Worm (Caenorhabditis elegans): ENCODE results near the gene thn-6.

DNA sequence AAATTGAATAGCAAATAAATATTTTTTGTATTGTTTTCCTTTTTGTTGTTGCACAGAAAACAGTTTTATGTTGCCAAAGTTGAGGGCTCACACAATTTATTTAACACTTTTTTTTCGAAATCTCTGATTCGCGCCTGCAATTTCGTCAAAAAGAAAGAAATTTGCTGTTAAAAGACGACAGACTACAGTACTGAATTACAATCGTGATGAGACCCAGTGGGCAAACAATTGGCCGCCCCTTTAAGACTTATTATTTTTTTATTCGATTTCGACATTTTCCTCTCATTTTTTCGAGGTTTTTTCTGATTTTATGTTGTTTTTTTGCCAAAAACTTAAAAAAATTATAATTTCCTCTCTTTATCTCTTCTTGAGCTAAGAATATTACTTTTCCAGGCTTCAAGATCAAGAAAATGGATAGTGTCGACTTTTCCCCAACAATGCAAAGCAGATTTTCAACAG is 45.4 kb downstream of the thn-6 start, which contains the start of gene slfl-4:
- no peak for TF ChIP-seq mab-9 (GFP tag; IDR thresholded peaks at IDR 0.05)
- no peak for TF ChIP-seq zag-1 (tag; optimal IDR thresholded peaks at IDR 0.05)
- no peak for TF ChIP-seq lin-39 (tag; optimal IDR thresholded peaks at IDR 0.05)
- TF ChIP-seq snpc-4 (tag; optimal IDR thresholded peaks at IDR 0.05): no peak
- no peak for TF ChIP-seq unc-62 (GFP tag; optimal IDR thresholded peaks at IDR 0.05)
- TF ChIP-seq tbx-2 (tag; optimal IDR thresholded peaks at IDR 0.05): no peak
- TF ChIP-seq lin-15B (tag; optimal IDR thresholded peaks at IDR 0.05): no peak
- TF ChIP-seq aly-2 (tag; optimal IDR thresholded peaks at IDR 0.05): no peak
- no peak for TF ChIP-seq swsn-7 (tag; optimal IDR thresholded peaks at IDR 0.05)
- no peak for TF ChIP-seq nhr-71 (tag; optimal IDR thresholded peaks at IDR 0.05)

Measured in whole organism, L1 larva.